Worm (Caenorhabditis elegans) whole organism, L3 larva: ENCODE results near the gene pab-2.

Experiments used
- ceh-9 ChIP-seq: sonication (generic microtip); optimal IDR thresholded peaks from 2 replicates; lab custom pipeline; 2018; ENCODE audit warnings: missing biosample characterization, missing genetic modification characterization
- lin-15B ChIP-seq: fragments of 150-350 bp; optimal IDR thresholded peaks from 2 replicates; lab custom pipeline; 2014; ENCODE audit warnings: missing biosample characterization, missing genetic modification characterization
- lsy-12 ChIP-seq: sonication (generic microtip); optimal IDR thresholded peaks from 2 replicates; lab custom pipeline; 2016; ENCODE audit warnings: mild to moderate bottlenecking, missing genetic modification characterization, missing compliant biosample characterization
- nhr-28 ChIP-seq: fragments of 150-350 bp; optimal IDR thresholded peaks from 2 replicates; lab custom pipeline; 2014; ENCODE audit warnings: missing biosample characterization, missing genetic modification characterization
- nhr-77 ChIP-seq: fragments of 150-350 bp; optimal IDR thresholded peaks from 2 replicates; lab custom pipeline; 2014; ENCODE audit warnings: missing biosample characterization, missing genetic modification characterization
- snpc-4 ChIP-seq: fragments of 150-350 bp; optimal IDR thresholded peaks from 2 replicates; lab custom pipeline; 2014; ENCODE audit warnings: missing biosample characterization, missing genetic modification characterization
- tbx-2 ChIP-seq: sonication (generic microtip); optimal IDR thresholded peaks from 2 replicates; lab custom pipeline; 2016; ENCODE audit warnings: mild to moderate bottlenecking, missing genetic modification characterization, missing compliant biosample characterization
- unc-62 ChIP-seq: fragments of 150-350 bp; sonication (generic microtip); optimal IDR thresholded peaks from 4 replicates; lab custom pipeline; 2014; ENCODE audit warnings: missing biosample characterization, missing genetic modification reagents, missing genetic modification characterization
- zag-1 ChIP-seq: fragments of 150-350 bp; optimal IDR thresholded peaks from 2 replicates; lab custom pipeline; 2014; ENCODE audit warnings: missing biosample characterization, missing genetic modification characterization
- ztf-4 ChIP-seq: fragments of 150-350 bp; optimal IDR thresholded peaks from 2 replicates; lab custom pipeline; 2014; ENCODE audit warnings: missing biosample characterization, missing genetic modification characterization

DNA sequence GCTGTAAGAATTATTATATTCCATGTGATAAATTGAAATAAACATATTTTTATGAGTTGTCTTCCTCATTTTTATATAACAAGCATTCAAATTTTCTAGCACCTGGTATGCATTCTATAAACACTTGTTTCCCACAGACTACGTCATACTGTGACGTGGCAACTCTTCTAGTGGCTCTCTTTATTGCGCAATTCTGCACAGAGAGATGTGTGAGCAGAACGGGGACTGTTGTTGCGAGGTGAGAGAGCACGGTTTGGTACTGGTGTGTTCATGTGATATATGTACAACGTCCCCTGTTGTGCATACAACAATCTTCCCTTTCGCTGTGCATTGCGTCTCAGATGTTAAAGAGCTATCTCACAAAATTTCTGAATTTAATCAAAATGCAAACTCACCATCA, 2.1 kb downstream of the pab-2 start:
- TF ChIP-seq lin-15B (tag; lab: Kevin White, UChicago) (no peak), zag-1 (tag; lab: Kevin White, UChicago) (no peak), unc-62 (GFP tag; lab: Kevin White, UChicago) (no peak), snpc-4 (no peak), nhr-77 (no peak), nhr-28 (tag; lab: Kevin White, UChicago) (no peak), tbx-2 (tag; lab: Kevin White, UChicago) (no peak), lsy-12 (tag; lab: Kevin White, UChicago) (no peak), ztf-4 (tag; lab: Kevin White, UChicago) (no peak), ceh-9 (no peak)
